Fruit fly (Drosophila melanogaster) whole organism, pupa: ENCODE results near the gene CAH2.

Experiments
- CG10348 ChIP-seq: fragments of 200-800 bp; sonication (Bioruptor generic); IDR thresholded peaks from 2 replicates; pipeline ENCODE4 v1.3.6; 2022; ENCODE audit warnings: missing biosample characterization, missing genetic modification characterization
- CG12605 ChIP-seq: fragments of 200-800 bp; sonication (Bioruptor generic); IDR thresholded peaks from 2 replicates; pipeline ENCODE4 v1.3.6; 2022; ENCODE audit warnings: missing biosample characterization, missing genetic modification characterization
- CG13204 ChIP-seq: fragments of 200-800 bp; sonication (Bioruptor generic); optimal IDR thresholded peaks from 2 replicates; lab custom pipeline; 2018; ENCODE audit warnings: missing biosample characterization, mild to moderate bottlenecking, missing genetic modification characterization, moderate library complexity
- CG14655 ChIP-seq: fragments of 200-800 bp; sonication (Bioruptor generic); optimal IDR thresholded peaks from 3 replicates; lab custom pipeline; 2017; ENCODE audit warnings: mild to moderate bottlenecking, missing biosample characterization, missing genetic modification reagents, missing genetic modification characterization
- CG15710 ChIP-seq: fragments of 200-800 bp; sonication (Bioruptor generic); optimal IDR thresholded peaks from 2 replicates; lab custom pipeline; 2018; ENCODE audit warnings: missing biosample characterization, mild to moderate bottlenecking, missing genetic modification characterization, moderate library complexity
- CG17806 ChIP-seq: fragments of 200-800 bp; sonication (Bioruptor generic); optimal IDR thresholded peaks from 2 replicates; lab custom pipeline; 2018; ENCODE audit warnings: missing biosample characterization, mild to moderate bottlenecking, missing genetic modification characterization, moderate library complexity
- CG32121 ChIP-seq: fragments of 200-800 bp; sonication (Bioruptor generic); IDR thresholded peaks from 2 replicates; pipeline ENCODE4 v1.3.6; 2022; ENCODE audit warnings: missing biosample characterization, missing genetic modification characterization
- CG34367 ChIP-seq: fragments of 200-800 bp; sonication (Bioruptor generic); optimal IDR thresholded peaks from 2 replicates; lab custom pipeline; 2018; ENCODE audit warnings: missing biosample characterization, mild to moderate bottlenecking, missing genetic modification characterization
- CG4496 ChIP-seq: fragments of 200-800 bp; sonication (Bioruptor generic); IDR thresholded peaks from 3 replicates; pipeline ENCODE4 v1.3.6; 2022; ENCODE audit warnings: missing biosample characterization, missing genetic modification characterization
- CG8159 ChIP-seq: fragments of 200-800 bp; sonication (Bioruptor generic); optimal IDR thresholded peaks from 3 replicates; lab custom pipeline; 2018; ENCODE audit warnings: missing biosample characterization, mild to moderate bottlenecking, missing genetic modification characterization, moderate library complexity
- CG8301 ChIP-seq: fragments of 200-800 bp; sonication (Bioruptor generic); optimal IDR thresholded peaks from 2 replicates; lab custom pipeline; 2018; ENCODE audit warnings: missing biosample characterization, mild to moderate bottlenecking, missing genetic modification characterization
- CG9948 ChIP-seq: fragments of 200-800 bp; sonication (Bioruptor generic); optimal IDR thresholded peaks from 2 replicates; lab custom pipeline; 2018; ENCODE audit warnings: missing biosample characterization, mild to moderate bottlenecking, missing genetic modification characterization, moderate library complexity
- D1 ChIP-seq: fragments of 200-800 bp; sonication (Bioruptor generic); optimal IDR thresholded peaks from 2 replicates; lab custom pipeline; 2018; ENCODE audit warnings: missing biosample characterization, mild to moderate bottlenecking, missing genetic modification characterization, moderate library complexity
- EcR ChIP-seq: fragments of 200-800 bp; sonication (Bioruptor generic); optimal IDR thresholded peaks from 3 replicates; lab custom pipeline; 2019; ENCODE audit warnings: missing biosample characterization, missing genetic modification characterization, mild to moderate bottlenecking, moderate library complexity, missing genetic modification reagents
- Ets98B ChIP-seq: fragments of 200-800 bp; sonication (Bioruptor generic); IDR thresholded peaks from 2 replicates; pipeline ENCODE4 v1.3.6; 2022; ENCODE audit warnings: missing biosample characterization, missing genetic modification characterization
- Pif1A ChIP-seq: fragments of 200-800 bp; sonication (Bioruptor generic); optimal IDR thresholded peaks from 3 replicates; lab custom pipeline; 2016; ENCODE audit warnings: missing biosample characterization, missing genetic modification characterization
- Pif1B ChIP-seq: fragments of 200-800 bp; sonication (Bioruptor generic); optimal IDR thresholded peaks from 3 replicates; lab custom pipeline; 2016; ENCODE audit warnings: missing biosample characterization, missing genetic modification characterization
- Snoo ChIP-seq: fragments of 200-800 bp; sonication (Bioruptor generic); optimal IDR thresholded peaks from 3 replicates; lab custom pipeline; 2017; ENCODE audit warnings: missing biosample characterization, mild to moderate bottlenecking, missing genetic modification characterization, inconsistent platforms
- fd96Ca ChIP-seq: fragments of 200-800 bp; sonication (Bioruptor generic); IDR thresholded peaks from 3 replicates; pipeline ENCODE4 v1.3.6; 2022; ENCODE audit warnings: missing biosample characterization, missing genetic modification characterization
- gl ChIP-seq: fragments of 200-800 bp; sonication (Bioruptor generic); optimal IDR thresholded peaks from 2 replicates; lab custom pipeline; 2018; ENCODE audit warnings: missing biosample characterization, mild to moderate bottlenecking, missing genetic modification characterization
- rn ChIP-seq: fragments of 200-800 bp; sonication (Bioruptor generic); IDR thresholded peaks from 2 replicates; pipeline ENCODE4 v1.3.6; 2022; ENCODE audit warnings: missing biosample characterization, missing genetic modification characterization

The CAH2 gene

dm6 chr3L:12139232-12139698 is 38.1 kb upstream of the CAH2 start:
- TF ChIP-seq Ets98B (GFP tag; lab: Robert Waterston, UW) = peak; percentile 43
- no peak for TF ChIP-seq D1 (tag; lab: Kevin White, UChicago)
- peak; percentile 39 for TF ChIP-seq CG8301 (tag; lab: Kevin White, UChicago)
- TF ChIP-seq rn (GFP tag; lab: Robert Waterston, UW) = no peak
- TF ChIP-seq Pif1B = no peak
- TF ChIP-seq CG17806 = peak; percentile 43
- TF ChIP-seq CG12605 (GFP tag; lab: Robert Waterston, UW) = 0 out of 2 replicates have a peak, but pooled peaks have one; percentile 11
- 0 out of 3 replicates have a peak, but pooled peaks have one; percentile 43 for TF ChIP-seq fd96Ca (GFP tag; lab: Robert Waterston, UW)
- TF ChIP-seq CG15710 = peak; percentile 44
- TF ChIP-seq Snoo = peak; percentile 51
- peak; percentile 26 for TF ChIP-seq CG34367 (tag; lab: Kevin White, UChicago)
- TF ChIP-seq gl = no peak
- no peak for TF ChIP-seq CG10348 (GFP tag; lab: Robert Waterston, UW)
- no peak for TF ChIP-seq CG13204 (GFP tag; lab: Kevin White, UChicago)
- TF ChIP-seq CG4496 (GFP tag; lab: Robert Waterston, UW) = peak; percentile 62
- TF ChIP-seq CG8159 = peak; percentile 54
- peak; percentile 39 for TF ChIP-seq CG9948 (tag; lab: Kevin White, UChicago)
- TF ChIP-seq CG14655 (GFP tag; lab: Kevin White, UChicago) = no peak
- TF ChIP-seq EcR (GFP tag; lab: Kevin White, UChicago) = no peak
- no peak for TF ChIP-seq Pif1A (GFP tag; lab: Kevin White, UChicago)
- no peak; the same call in 1 of the 2 replicates for TF ChIP-seq CG32121 (GFP tag; lab: Robert Waterston, UW)

DNA sequence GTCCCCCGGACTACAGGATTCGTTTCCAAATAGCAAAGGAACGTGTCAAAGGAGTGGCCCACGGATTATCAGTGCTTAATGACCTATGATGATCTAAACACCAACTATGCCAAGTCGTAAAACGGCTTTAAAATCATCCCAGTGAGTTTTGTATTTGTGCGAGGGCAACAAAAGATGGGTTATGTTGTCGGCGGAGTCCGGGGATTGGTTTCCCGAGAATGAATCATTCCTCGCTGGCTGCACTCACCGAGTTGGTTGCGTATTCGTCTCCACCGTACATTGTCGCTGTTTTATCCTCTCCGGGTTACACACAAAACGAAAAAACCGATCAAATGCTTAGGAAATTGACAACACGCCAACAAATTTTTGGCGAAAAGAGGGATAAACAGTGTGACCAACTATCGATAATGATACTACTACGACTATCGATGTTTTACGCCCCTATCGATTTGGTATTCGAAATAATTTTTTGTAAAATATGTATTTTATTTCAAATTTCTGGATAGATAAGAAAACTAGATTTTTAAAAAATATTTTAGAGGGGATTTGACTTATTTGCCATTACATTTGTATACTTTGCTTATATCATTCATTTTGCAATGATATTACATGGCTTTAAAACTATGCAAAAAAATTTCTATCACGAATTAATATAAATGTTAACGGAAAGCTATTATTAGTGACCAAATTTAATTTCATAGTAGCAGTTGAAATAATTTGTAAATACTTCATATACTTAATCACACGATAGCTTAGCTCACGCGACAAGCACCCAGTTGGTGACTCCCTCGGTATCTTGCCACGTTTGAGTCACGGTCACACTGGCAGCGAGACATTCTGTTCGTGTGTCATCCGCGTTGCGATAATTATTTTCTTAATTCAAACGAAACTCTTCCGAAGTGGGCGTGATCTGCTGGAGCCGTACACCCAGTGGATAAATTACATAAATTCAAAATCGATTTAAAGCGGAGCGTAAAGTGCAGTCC is 31.4 kb upstream of the CAH2 start, which contains the start of the genes eIF3l and Nrx-IV:
eIF3l (minus strand) TSS at position 389 of the 986 bp plus-strand sequence.
Nrx-IV (plus strand) TSS at position 811 of the 986 bp plus-strand sequence.
- TF ChIP-seq CG4496 (GFP tag; lab: Robert Waterston, UW) (0 out of 3 replicates have a peak, but pooled peaks have one; percentile 16), Pif1A (GFP tag; lab: Kevin White, UChicago) (no peak), D1 (tag; lab: Kevin White, UChicago) (no peak)

DNA sequence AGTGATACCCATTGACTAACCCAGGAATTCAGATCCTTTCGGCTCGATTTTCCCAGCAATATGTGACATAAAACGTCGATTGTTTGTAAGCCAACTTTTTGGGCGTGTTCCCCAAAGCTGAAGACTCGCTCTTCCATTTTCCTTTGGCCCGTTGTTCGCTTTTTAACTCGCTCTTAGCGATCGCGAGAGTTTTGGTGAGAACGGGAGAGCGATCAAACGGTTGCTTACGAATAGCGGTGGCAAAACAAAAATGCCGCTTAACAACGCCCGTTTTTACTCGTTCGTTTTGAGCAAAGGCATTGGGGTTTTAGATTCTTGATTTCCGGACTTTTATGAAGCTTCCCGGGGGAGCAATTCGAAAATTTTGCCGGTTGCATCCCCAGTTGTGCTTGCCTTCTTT is 30.4 kb upstream of the CAH2 start:
- TF ChIP-seq CG17806 (no peak), CG4496 (GFP tag; lab: Robert Waterston, UW) (no peak), gl (no peak), Pif1B (no peak), Ets98B (GFP tag; lab: Robert Waterston, UW) (no peak), Pif1A (GFP tag; lab: Kevin White, UChicago) (no peak), CG8159 (no peak), CG14655 (GFP tag; lab: Kevin White, UChicago) (no peak), CG15710 (no peak), rn (GFP tag; lab: Robert Waterston, UW) (no peak), CG10348 (GFP tag; lab: Robert Waterston, UW) (no peak), EcR (GFP tag; lab: Kevin White, UChicago) (no peak), D1 (tag; lab: Kevin White, UChicago) (no peak), CG8301 (tag; lab: Kevin White, UChicago) (no peak), CG9948 (tag; lab: Kevin White, UChicago) (no peak), CG32121 (GFP tag; lab: Robert Waterston, UW) (no peak), fd96Ca (GFP tag; lab: Robert Waterston, UW) (no peak), CG13204 (GFP tag; lab: Kevin White, UChicago) (no peak), CG12605 (GFP tag; lab: Robert Waterston, UW) (no peak)
- TF ChIP-seq, all 21 proteins: peak for 0

- TF ChIP-seq D1 (tag; lab: Kevin White, UChicago) (no peak), CG9948 (tag; lab: Kevin White, UChicago) (no peak), CG8159 (no peak), CG8301 (tag; lab: Kevin White, UChicago) (no peak), Snoo (no peak), CG4496 (GFP tag; lab: Robert Waterston, UW) (no peak), EcR (GFP tag; lab: Kevin White, UChicago) (no peak), Pif1B (no peak), gl (no peak), fd96Ca (GFP tag; lab: Robert Waterston, UW) (no peak), CG10348 (GFP tag; lab: Robert Waterston, UW) (no peak), CG14655 (GFP tag; lab: Kevin White, UChicago) (no peak), CG12605 (GFP tag; lab: Robert Waterston, UW) (no peak), CG32121 (GFP tag; lab: Robert Waterston, UW) (no peak), rn (GFP tag; lab: Robert Waterston, UW) (no peak), CG17806 (no peak), CG34367 (tag; lab: Kevin White, UChicago) (no peak), CG13204 (GFP tag; lab: Kevin White, UChicago) (no peak), Pif1A (GFP tag; lab: Kevin White, UChicago) (no peak), CG15710 (no peak)
Measured at dm6 chr3L:12149024-12149423, 28.4 kb upstream of the CAH2 start, which contains the start of gene CG32099. Gene CG32099 (plus strand): TSS chr3L:12149273.

- TF ChIP-seq CG14655 (GFP tag; lab: Kevin White, UChicago) (no peak), Pif1B (no peak), fd96Ca (GFP tag; lab: Robert Waterston, UW) (no peak), CG34367 (tag; lab: Kevin White, UChicago) (no peak), EcR (GFP tag; lab: Kevin White, UChicago) (no peak), CG9948 (tag; lab: Kevin White, UChicago) (no peak), CG4496 (GFP tag; lab: Robert Waterston, UW) (no peak), CG13204 (GFP tag; lab: Kevin White, UChicago) (no peak)
Measured at dm6 chr3L:12162156-12162682, 15.2 kb upstream of the CAH2 start.
